Fruit fly (Drosophila melanogaster): ENCODE results near the gene CG17648.

The CG17648 gene

DNA sequence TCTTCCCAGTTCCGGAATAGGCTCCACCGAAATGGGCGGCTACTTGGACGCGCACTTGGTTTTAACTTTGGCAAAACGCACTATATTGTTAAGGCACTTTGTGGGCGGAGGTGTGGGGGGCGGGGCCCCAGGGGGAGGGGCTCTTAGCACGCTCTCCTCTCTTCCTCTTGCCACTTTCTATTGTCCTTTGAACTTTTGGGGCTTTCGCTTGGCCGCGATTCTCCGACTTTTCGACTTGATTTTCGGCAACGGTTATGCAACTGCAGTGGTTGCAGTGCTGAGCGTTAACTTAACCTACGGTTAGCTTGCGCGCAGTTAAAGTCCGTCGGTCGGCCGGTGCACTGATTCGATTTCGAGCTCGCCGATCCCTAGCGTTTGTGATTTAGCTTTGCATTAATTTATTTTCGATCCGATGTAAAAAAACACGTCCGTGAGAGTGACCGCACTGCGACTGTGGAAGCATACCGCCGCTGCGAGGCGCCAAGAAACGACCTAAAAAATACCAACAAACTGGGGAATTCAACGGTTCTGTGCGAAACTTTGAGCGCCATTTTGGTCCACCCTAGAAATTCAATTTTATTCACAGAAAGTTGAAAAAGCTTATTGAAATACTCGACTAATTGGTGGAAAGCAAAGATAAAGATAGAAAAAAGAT, 28.0 kb upstream of the CG17648 start, which contains the start of gene Rim2 (continued):
- TF ChIP-seq hkb (optimal IDR thresholded peaks at IDR 0.05) (peak; percentile 39), hkb (GFP tag; IDR thresholded peaks at IDR 0.05) (no peak), Sox102F (GFP tag; optimal IDR thresholded peaks at IDR 0.05) (no peak), zfh1 (GFP tag; IDR thresholded peaks at IDR 0.05) (no peak), CG11247 (GFP tag; IDR thresholded peaks at IDR 0.05) (no peak), MTF-1 (GFP tag; optimal IDR thresholded peaks at IDR 0.05; ENCODE audit: borderline replicate concordance) (no peak), az2 (GFP tag; optimal IDR thresholded peaks at IDR 0.05) (no peak), Hmr (GFP tag; optimal IDR thresholded peaks at IDR 0.05) (peak; percentile 78), CG10462 (GFP tag; optimal IDR thresholded peaks at IDR 0.05) (no peak), Dad (GFP tag; optimal IDR thresholded peaks at IDR 0.05) (no peak), CG16815 (GFP tag; optimal IDR thresholded peaks at IDR 0.05) (no peak), CG8478 (optimal IDR thresholded peaks at IDR 0.05) (no peak), row (GFP tag; IDR thresholded peaks at IDR 0.05) (peak; percentile 45; the same call in 2 of the 3 replicates), CG1529 (GFP tag; optimal IDR thresholded peaks at IDR 0.05) (no peak), Dip2 (GFP tag; IDR thresholded peaks at IDR 0.05) (no peak), PHDP (tag; optimal IDR thresholded peaks at IDR 0.05) (peak; percentile 6), CG13775 (GFP tag; optimal IDR thresholded peaks at IDR 0.05) (no peak), NfI (GFP tag; optimal IDR thresholded peaks at IDR 0.05) (no peak), CG7372 (GFP tag; IDR thresholded peaks at IDR 0.05) (no peak), Dfd (GFP tag; optimal IDR thresholded peaks at IDR 0.05) (no peak), tin (GFP tag; optimal IDR thresholded peaks at IDR 0.05) (no peak), ewg (GFP tag; optimal IDR thresholded peaks at IDR 0.05) (no peak), CG9817 (tag; optimal IDR thresholded peaks at IDR 0.05) (no peak), CG7271 (tag; optimal IDR thresholded peaks at IDR 0.05) (no peak), peb (GFP tag; IDR thresholded peaks at IDR 0.05) (no peak), CG7556 (GFP tag; optimal IDR thresholded peaks at IDR 0.05) (no peak), HLH3B (GFP tag; IDR thresholded peaks at IDR 0.05) (no peak), tna (GFP tag; IDR thresholded peaks at IDR 0.05; ENCODE audit: partially characterized antibody) (no peak), E2f2 (GFP tag; IDR thresholded peaks at IDR 0.05) (peak; percentile 84), repo (GFP tag; optimal IDR thresholded peaks at IDR 0.05) (no peak), GATAe (GFP tag; conservative IDR thresholded peaks at IDR 0.05) (no peak), odd (GFP tag; optimal IDR thresholded peaks at IDR 0.05) (no peak), CG11085 (GFP tag; IDR thresholded peaks at IDR 0.05) (no peak), CG16779 (GFP tag; IDR thresholded peaks at IDR 0.05) (no peak), CG10654 (GFP tag; optimal IDR thresholded peaks at IDR 0.05) (no peak), Meics (GFP tag; optimal IDR thresholded peaks at IDR 0.05) (peak; percentile 13), CoRest (tag; optimal IDR thresholded peaks at IDR 0.05) (peak; percentile 59), dmrt99B (tag; optimal IDR thresholded peaks at IDR 0.05) (no peak), ci (GFP tag; IDR thresholded peaks at IDR 0.05) (peak; percentile 57; the same call in 2 of the 3 replicates), Hr78 (GFP tag; optimal IDR thresholded peaks at IDR 0.05) (peak in 1 of 2 experiments; percentile 65), CG3847 (GFP tag; IDR thresholded peaks at IDR 0.05) (peak; percentile 30; the same call in 1 of the 2 replicates), C15 (GFP tag; IDR thresholded peaks at IDR 0.05) (no peak), pnt (GFP tag; optimal IDR thresholded peaks at IDR 0.05) (no peak), Hr39 (optimal IDR thresholded peaks at IDR 0.05) (no peak), BEAF-32 (GFP tag; optimal IDR thresholded peaks at IDR 0.05) (peak; percentile 57), D19B (GFP tag; optimal IDR thresholded peaks at IDR 0.05) (no peak), prd (optimal IDR thresholded peaks at IDR 0.05) (no peak), prd (GFP tag; IDR thresholded peaks at IDR 0.05) (no peak), CG4854 (GFP tag; optimal IDR thresholded peaks at IDR 0.05) (peak; percentile 1), CG13123 (GFP tag; optimal IDR thresholded peaks at IDR 0.05) (no peak), pita (GFP tag; optimal IDR thresholded peaks at IDR 0.05) (peak; percentile 44), CG17802 (tag; optimal IDR thresholded peaks at IDR 0.05) (no peak)
